Worm (Caenorhabditis elegans) whole organism, late embryonic: ENCODE measurements around the gene H02F09.3.

ENCODE experiments used
- ama-1 ChIP-seq: fragments of 150-350 bp; optimal IDR thresholded peaks from 2 replicates; lab custom pipeline; 2014
- fkh-10 ChIP-seq: fragments of 150-350 bp; optimal IDR thresholded peaks from 2 replicates; lab custom pipeline; 2014; ENCODE audit warnings: missing biosample characterization, missing genetic modification reagents, missing genetic modification characterization
- tbx-2 ChIP-seq: sonication (generic microtip); optimal IDR thresholded peaks from 2 replicates; lab custom pipeline; 2016; ENCODE audit warnings: missing genetic modification characterization, missing compliant biosample characterization
- ttx-3 ChIP-seq: sonication (generic microtip); optimal IDR thresholded peaks from 2 replicates; lab custom pipeline; 2016; ENCODE audit warnings: missing genetic modification reagents, missing genetic modification characterization, missing compliant biosample characterization

DNA sequence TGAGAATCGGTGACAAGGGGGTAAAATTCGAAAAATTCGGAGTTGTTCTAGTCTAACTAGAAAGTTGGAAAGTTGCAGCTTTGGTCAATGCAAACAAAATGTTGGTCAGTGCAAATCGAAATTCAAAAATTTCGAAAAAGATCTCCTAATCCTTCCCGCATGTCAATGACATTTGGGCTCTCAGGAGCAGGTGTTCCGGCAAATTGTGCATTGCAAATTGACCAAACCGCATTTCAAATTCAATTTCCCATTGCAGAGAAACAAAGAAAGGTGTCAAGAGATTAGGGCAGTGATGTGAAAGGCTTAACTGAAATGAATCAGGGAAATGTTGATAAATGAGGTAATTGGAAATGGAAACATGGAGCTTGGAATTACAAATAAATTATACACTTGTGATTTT lies 45.2 kb upstream of the H02F09.3 start:
- TF ChIP-seq ttx-3 (tag; lab: Kevin White, UChicago) = no peak
- TF ChIP-seq fkh-10 (GFP tag; lab: Kevin White, UChicago) = no peak
- no peak for TF ChIP-seq tbx-2
- TF ChIP-seq ama-1 (lab: Kevin White, UChicago) = no peak
